Worm (Caenorhabditis elegans): ENCODE results near the gene srt-73.

The srt-73 gene

ce11 chrIV:7923982-7924480 lies 44.9 kb downstream of the srt-73 start, which contains the start of the genes xpo-3 and C49H3.3:
Gene xpo-3 (minus strand): TSS chrIV:7924032.
Gene C49H3.3 (plus strand): TSS chrIV:7924350.
- TF ChIP-seq pes-1 (GFP tag; IDR thresholded peaks at IDR 0.05) (no peak), flt-1 (GFP tag; IDR thresholded peaks at IDR 0.05) (no peak), tbx-11 (GFP tag; IDR thresholded peaks at IDR 0.05) (no peak), tra-4 (tag; optimal IDR thresholded peaks at IDR 0.05) (no peak), hmg-4 (GFP tag; optimal IDR thresholded peaks at IDR 0.05) (no peak), aly-1 (tag; optimal IDR thresholded peaks at IDR 0.05) (no peak), sea-1 (GFP tag; conservative IDR thresholded peaks at IDR 0.05) (no peak), ets-7 (tag; optimal IDR thresholded peaks at IDR 0.05) (no peak), scrt-1 (GFP tag; IDR thresholded peaks at IDR 0.05) (no peak), B0310.2 (tag; optimal IDR thresholded peaks at IDR 0.05) (no peak), F13C5.2 (tag; optimal IDR thresholded peaks at IDR 0.05) (no peak), ceh-36 (tag; optimal IDR thresholded peaks at IDR 0.05) (no peak), ceh-13 (GFP tag; optimal IDR thresholded peaks at IDR 0.05) (no peak), ama-1 (optimal IDR thresholded peaks at IDR 0.05) (no peak), tbx-37 (GFP tag; conservative IDR thresholded peaks at IDR 0.05) (no peak), hmbx-1 (tag; optimal IDR thresholded peaks at IDR 0.05) (no peak), hnd-1 (tag; optimal IDR thresholded peaks at IDR 0.05) (no peak)

- TF ChIP-seq ama-1 (optimal IDR thresholded peaks at IDR 0.05) (no peak), ceh-13 (GFP tag; optimal IDR thresholded peaks at IDR 0.05) (no peak), ets-7 (tag; optimal IDR thresholded peaks at IDR 0.05) (no peak), hmbx-1 (tag; optimal IDR thresholded peaks at IDR 0.05) (no peak), flt-1 (GFP tag; IDR thresholded peaks at IDR 0.05) (no peak), hnd-1 (tag; optimal IDR thresholded peaks at IDR 0.05) (no peak), tra-4 (tag; optimal IDR thresholded peaks at IDR 0.05) (no peak), B0310.2 (tag; optimal IDR thresholded peaks at IDR 0.05) (no peak), aly-1 (tag; optimal IDR thresholded peaks at IDR 0.05) (no peak)
Observed at ce11 chrIV:7924975-7925828, 46.1 kb downstream of the srt-73 start.

- peak; percentile 35 for TF ChIP-seq F13C5.2 (tag; optimal IDR thresholded peaks at IDR 0.05)
- TF ChIP-seq tbx-11 (GFP tag; IDR thresholded peaks at IDR 0.05), result peak; percentile 8; the same call in 1 of the 2 replicates
- TF ChIP-seq sea-1 (GFP tag; conservative IDR thresholded peaks at IDR 0.05), result no peak
- TF ChIP-seq ceh-13 (GFP tag; optimal IDR thresholded peaks at IDR 0.05), result no peak
- TF ChIP-seq ama-1 (optimal IDR thresholded peaks at IDR 0.05), result no peak
Observed at ce11 chrIV:7926102-7926840, 47.2 kb downstream of the srt-73 start, which contains the start of gene rps-2. Gene rps-2 (minus strand): TSS chrIV:7926391.

DNA sequence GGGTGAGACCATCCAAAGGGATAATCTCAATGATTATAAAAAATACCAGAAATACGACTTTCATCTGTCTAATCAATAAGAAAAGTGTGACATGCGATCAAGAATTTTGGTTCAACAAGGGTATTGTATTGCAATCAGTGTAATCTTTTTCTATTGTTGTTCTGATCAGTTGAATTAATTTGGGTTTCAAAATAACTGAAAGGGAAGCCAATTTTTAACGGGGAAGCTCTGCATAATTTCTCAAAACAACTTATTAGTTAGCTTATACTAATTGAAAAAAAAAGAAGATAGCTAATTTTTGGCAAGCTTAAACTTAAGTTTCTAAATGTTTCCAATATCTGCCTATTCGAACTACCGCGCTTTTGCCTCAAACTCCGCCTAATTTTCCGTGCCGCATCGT lies 48.1 kb downstream of the srt-73 start, which contains the start of gene C49H3.12:
Gene C49H3.12 (minus strand): TSS at position 101 of the 400 bp plus-strand sequence.
- TF ChIP-seq pes-1 (GFP tag; IDR thresholded peaks at IDR 0.05) (no peak), tra-4 (tag; optimal IDR thresholded peaks at IDR 0.05) (no peak), ets-7 (tag; optimal IDR thresholded peaks at IDR 0.05) (no peak), tbx-11 (GFP tag; IDR thresholded peaks at IDR 0.05) (no peak), aly-1 (tag; optimal IDR thresholded peaks at IDR 0.05) (no peak), F13C5.2 (tag; optimal IDR thresholded peaks at IDR 0.05) (no peak), sea-1 (GFP tag; conservative IDR thresholded peaks at IDR 0.05) (no peak), ceh-13 (GFP tag; optimal IDR thresholded peaks at IDR 0.05) (no peak), ceh-36 (tag; optimal IDR thresholded peaks at IDR 0.05) (no peak), hmg-4 (GFP tag; optimal IDR thresholded peaks at IDR 0.05) (no peak), scrt-1 (GFP tag; IDR thresholded peaks at IDR 0.05) (no peak), ama-1 (optimal IDR thresholded peaks at IDR 0.05) (no peak), tbx-37 (GFP tag; conservative IDR thresholded peaks at IDR 0.05) (no peak), B0310.2 (tag; optimal IDR thresholded peaks at IDR 0.05) (no peak), hnd-1 (tag; optimal IDR thresholded peaks at IDR 0.05) (no peak), hmbx-1 (tag; optimal IDR thresholded peaks at IDR 0.05) (no peak), flt-1 (GFP tag; IDR thresholded peaks at IDR 0.05) (no peak)

DNA sequence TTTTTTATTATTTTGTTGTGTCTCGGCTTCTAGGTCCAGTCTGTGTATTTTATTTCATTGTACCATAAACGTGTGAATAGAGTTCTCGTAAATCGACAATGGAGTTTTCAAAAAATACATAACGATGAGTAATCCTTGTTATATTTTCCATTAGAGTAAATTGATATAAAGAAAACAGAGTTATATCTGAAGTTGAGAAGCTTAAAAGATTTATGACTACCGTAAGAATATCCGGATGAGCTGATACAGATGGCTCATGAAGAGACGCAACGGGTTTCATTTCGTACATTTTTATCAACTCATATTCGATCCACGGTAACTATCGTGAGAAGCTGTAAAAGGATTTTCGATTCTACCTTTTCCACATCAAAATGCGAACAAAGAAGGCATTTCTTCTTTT lies 48.7 kb downstream of the srt-73 start, which contains the start of gene gcy-8:
Gene gcy-8 (plus strand): TSS at position 301 of the 400 bp plus-strand sequence.
- TF ChIP-seq B0310.2 (tag; optimal IDR thresholded peaks at IDR 0.05), result no peak
- no peak for TF ChIP-seq tbx-11 (GFP tag; IDR thresholded peaks at IDR 0.05)
- no peak for TF ChIP-seq flt-1 (GFP tag; IDR thresholded peaks at IDR 0.05)
- no peak for TF ChIP-seq hmbx-1 (tag; optimal IDR thresholded peaks at IDR 0.05)
- no peak for TF ChIP-seq aly-1 (tag; optimal IDR thresholded peaks at IDR 0.05)
- TF ChIP-seq ceh-36 (tag; optimal IDR thresholded peaks at IDR 0.05), result no peak
- no peak for TF ChIP-seq ets-7 (tag; optimal IDR thresholded peaks at IDR 0.05)
- TF ChIP-seq scrt-1 (GFP tag; IDR thresholded peaks at IDR 0.05), result no peak
- TF ChIP-seq hnd-1 (tag; optimal IDR thresholded peaks at IDR 0.05), result no peak

Data from whole organism, early embryonic.